Worm (Caenorhabditis elegans) whole organism, L4 larva: ENCODE results near the gene ugt-49.

Experiments used
- F37D6.2 ChIP-seq: sonication (generic microtip); optimal IDR thresholded peaks from 2 replicates; lab custom pipeline; 2016; ENCODE audit warnings: mild to moderate bottlenecking, missing genetic modification characterization, missing compliant biosample characterization
- F44E2.7 ChIP-seq: fragments of 200-800 bp; sonication (Bioruptor generic); IDR thresholded peaks from 2 replicates; pipeline ENCODE4 v2.1.2; 2022; ENCODE audit warnings: missing genetic modification characterization, missing compliant biosample characterization
- F49E8.2 ChIP-seq: sonication (generic microtip); optimal IDR thresholded peaks from 2 replicates; lab custom pipeline; 2016; ENCODE audit warnings: missing compliant biosample characterization, mild to moderate bottlenecking, missing genetic modification characterization, borderline replicate concordance
- R02D3.7 ChIP-seq: fragments of 150-350 bp; sonication (generic microtip); optimal IDR thresholded peaks from 3 replicates; lab custom pipeline; 2014; ENCODE audit warnings: missing biosample characterization, missing genetic modification characterization
- ama-1 ChIP-seq: fragments of 150-350 bp; optimal IDR thresholded peaks from 2 replicates; lab custom pipeline; 2014; ENCODE audit warnings: inconsistent platforms, mixed read lengths
- dve-1 ChIP-seq: sonication (generic microtip); optimal IDR thresholded peaks from 2 replicates; lab custom pipeline; 2017; ENCODE audit warnings: antibody characterized with exemption, mild to moderate bottlenecking, missing genetic modification characterization, missing compliant biosample characterization; ENCODE audit not compliant: insufficient read depth
- fkh-10 ChIP-seq: fragments of 150-350 bp; optimal IDR thresholded peaks from 2 replicates; lab custom pipeline; 2014; ENCODE audit warnings: missing biosample characterization, missing genetic modification reagents, missing genetic modification characterization
- lin-1 ChIP-seq: fragments of 200-800 bp; sonication (Bioruptor generic); IDR thresholded peaks from 2 replicates; pipeline ENCODE4 v1.3.6; 2022; ENCODE audit warnings: missing genetic modification reagents, missing genetic modification characterization, missing compliant biosample characterization
- lin-13 ChIP-seq: fragments of 150-350 bp; optimal IDR thresholded peaks from 2 replicates; lab custom pipeline; 2014; ENCODE audit warnings: missing biosample characterization, missing genetic modification reagents, missing genetic modification characterization
- lin-38 ChIP-seq: fragments of 200-800 bp; sonication (Bioruptor generic); IDR thresholded peaks from 2 replicates; pipeline ENCODE4 v1.3.6; 2022; ENCODE audit warnings: missing genetic modification reagents, missing genetic modification characterization, missing compliant biosample characterization
- nhr-41 ChIP-seq: fragments of 200-800 bp; sonication (Bioruptor generic); IDR thresholded peaks from 2 replicates; pipeline ENCODE4 v1.3.6; 2022; ENCODE audit warnings: missing genetic modification reagents, missing genetic modification characterization, missing compliant biosample characterization
- unc-39 ChIP-seq: sonication (generic microtip); optimal IDR thresholded peaks from 2 replicates; lab custom pipeline; 2017; ENCODE audit warnings: missing biosample characterization, missing genetic modification characterization

- TF ChIP-seq ama-1 (lab: Kevin White, UChicago) (no peak), F44E2.7 (GFP tag; lab: Robert Waterston, UW) (no peak), lin-13 (GFP tag; lab: Kevin White, UChicago) (no peak), F37D6.2 (tag; lab: Kevin White, UChicago) (no peak), lin-38 (no peak), R02D3.7 (tag; lab: Kevin White, UChicago) (no peak), fkh-10 (no peak), dve-1 (tag; lab: Kevin White, UChicago) (no peak), nhr-41 (GFP tag; lab: Robert Waterston, UW) (no peak), F49E8.2 (tag; lab: Kevin White, UChicago) (no peak), lin-1 (GFP tag; lab: Robert Waterston, UW) (no peak), unc-39 (no peak)
Observed at ce11 chrV:10402804-10403203, 30.7 kb downstream of the ugt-49 start, which contains the start of gene F15H10.8.
